Fruit fly (Drosophila melanogaster): ENCODE measurements around the gene CG12576.

Gene CG12576

DNA sequence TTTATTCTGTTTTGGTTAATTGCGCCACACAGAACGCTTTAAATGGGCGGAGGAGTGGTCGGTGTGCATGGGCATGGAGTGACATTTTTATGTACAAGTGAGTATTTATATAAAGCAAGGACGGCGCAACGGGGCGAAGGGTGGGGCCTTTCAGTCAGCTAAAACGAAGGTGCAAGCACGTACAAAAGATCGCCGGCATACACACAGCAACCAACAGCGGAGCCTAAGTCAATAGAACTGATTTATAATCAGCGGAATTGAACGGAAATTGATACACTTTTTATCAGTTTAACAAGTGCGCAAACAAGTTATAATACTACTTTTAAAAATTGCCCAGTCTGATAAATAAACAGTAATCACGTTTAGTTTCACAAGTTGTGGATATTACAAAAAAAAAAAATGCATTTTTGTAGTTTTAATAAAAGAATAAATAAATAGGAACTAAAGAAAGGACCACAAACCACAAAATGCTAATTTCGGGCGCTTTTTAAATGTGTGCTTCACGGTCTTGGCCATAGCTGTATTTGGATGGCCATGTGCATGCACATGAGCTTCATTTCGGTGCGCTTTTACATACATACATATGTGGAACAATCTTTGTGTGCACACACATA is 2.8 kb downstream of the CG12576 start (continued):
- TF ChIP-seq GATAe (GFP tag; conservative IDR thresholded peaks at IDR 0.05) = no peak
- TF ChIP-seq ash1 (GFP tag; optimal IDR thresholded peaks at IDR 0.05) = no peak
- no peak for TF ChIP-seq CG8924 (tag; optimal IDR thresholded peaks at IDR 0.05)
- TF ChIP-seq D19A (tag; optimal IDR thresholded peaks at IDR 0.05) = peak; percentile 2
- TF ChIP-seq bowl (GFP tag; IDR thresholded peaks at IDR 0.05) = no peak
- no peak for TF ChIP-seq Hr3 (GFP tag; optimal IDR thresholded peaks at IDR 0.05)
- TF ChIP-seq mam (GFP tag; optimal IDR thresholded peaks at IDR 0.05) = no peak
- no peak for TF ChIP-seq Atf-2 (GFP tag; optimal IDR thresholded peaks at IDR 0.05)
- no peak for TF ChIP-seq CG10274 (GFP tag; optimal IDR thresholded peaks at IDR 0.05)
- TF ChIP-seq Dfd (GFP tag; optimal IDR thresholded peaks at IDR 0.05) = no peak
- no peak for TF ChIP-seq schlank (tag; optimal IDR thresholded peaks at IDR 0.05)
- TF ChIP-seq Hmx (GFP tag; optimal IDR thresholded peaks at IDR 0.05) = no peak
- TF ChIP-seq E2f1 (GFP tag; IDR thresholded peaks at IDR 0.05) = no peak
- no peak for TF ChIP-seq CG14710 (tag; optimal IDR thresholded peaks at IDR 0.05)
- TF ChIP-seq CG10979 (tag; optimal IDR thresholded peaks at IDR 0.05) = peak; percentile 3
- no peak for TF ChIP-seq vfl (GFP tag; optimal IDR thresholded peaks at IDR 0.05)
- no peak for TF ChIP-seq CG9817 (tag; optimal IDR thresholded peaks at IDR 0.05)
- no peak for TF ChIP-seq C15 (GFP tag; IDR thresholded peaks at IDR 0.05)
- TF ChIP-seq CG12071 (GFP tag; optimal IDR thresholded peaks at IDR 0.05) = no peak
- TF ChIP-seq CG6689 (GFP tag; IDR thresholded peaks at IDR 0.05) = 0 out of 2 replicates have a peak, but pooled peaks have one; percentile 19
- TF ChIP-seq maf-S (GFP tag; optimal IDR thresholded peaks at IDR 0.05) = no peak
- TF ChIP-seq Adf1 (GFP tag; IDR thresholded peaks at IDR 0.05) = no peak
- TF ChIP-seq CG4282 (GFP tag; optimal IDR thresholded peaks at IDR 0.05) = no peak
- TF ChIP-seq otp (GFP tag; IDR thresholded peaks at IDR 0.05) = no peak
- no peak for TF ChIP-seq Jarid2 (GFP tag; optimal IDR thresholded peaks at IDR 0.05)
- TF ChIP-seq pzg (GFP tag; optimal IDR thresholded peaks at IDR 0.05) = no peak
- TF ChIP-seq klu (GFP tag; IDR thresholded peaks at IDR 0.05) = no peak
- TF ChIP-seq Side (GFP tag; optimal IDR thresholded peaks at IDR 0.05) = no peak
- no peak for TF ChIP-seq CG7556 (GFP tag; optimal IDR thresholded peaks at IDR 0.05)
- no peak for TF ChIP-seq abd-A (tag; optimal IDR thresholded peaks at IDR 0.05)
- no peak for TF ChIP-seq CG12391 (tag; optimal IDR thresholded peaks at IDR 0.05)
- TF ChIP-seq zfh2 (GFP tag; optimal IDR thresholded peaks at IDR 0.05) = no peak
- TF ChIP-seq YL-1 (GFP tag; optimal IDR thresholded peaks at IDR 0.05) = no peak
- no peak for TF ChIP-seq CG7271 (tag; optimal IDR thresholded peaks at IDR 0.05)
- TF ChIP-seq Doc3 (GFP tag; IDR thresholded peaks at IDR 0.05; ENCODE audit: partially characterized antibody) = no peak
- no peak for TF ChIP-seq CG14860 (GFP tag; IDR thresholded peaks at IDR 0.05; ENCODE audit: partially characterized antibody)
- no peak for TF ChIP-seq CG9932 (GFP tag; IDR thresholded peaks at IDR 0.05)
- no peak for TF ChIP-seq sisA (GFP tag; IDR thresholded peaks at IDR 0.05)
- TF ChIP-seq CG6813 (GFP tag; optimal IDR thresholded peaks at IDR 0.05) = no peak
- TF ChIP-seq CG1647 (GFP tag; optimal IDR thresholded peaks at IDR 0.05) = no peak
- TF ChIP-seq cato (GFP tag; optimal IDR thresholded peaks at IDR 0.05; ENCODE audit: borderline replicate concordance) = no peak
- no peak for TF ChIP-seq ara (GFP tag; IDR thresholded peaks at IDR 0.05)
- TF ChIP-seq CHES-1-like (GFP tag; optimal IDR thresholded peaks at IDR 0.05) = no peak
- TF ChIP-seq org-1 (GFP tag; optimal IDR thresholded peaks at IDR 0.05) = no peak
- no peak for TF ChIP-seq Bteb2 (GFP tag; optimal IDR thresholded peaks at IDR 0.05)
- TF ChIP-seq fru (optimal IDR thresholded peaks at IDR 0.05) = no peak
- no peak for TF ChIP-seq CG4730 (GFP tag; IDR thresholded peaks at IDR 0.05)
- TF ChIP-seq ci (GFP tag; IDR thresholded peaks at IDR 0.05) = 0 out of 3 replicates have a peak, but pooled peaks have one; percentile 6
- TF ChIP-seq CG6854 (GFP tag; optimal IDR thresholded peaks at IDR 0.05) = no peak
- no peak for TF ChIP-seq Xrp1 (GFP tag; IDR thresholded peaks at IDR 0.05)
- peak; percentile 2 for TF ChIP-seq CG1233 (GFP tag; optimal IDR thresholded peaks at IDR 0.05)
- TF ChIP-seq CG15601 (tag; optimal IDR thresholded peaks at IDR 0.05) = peak; percentile 41

Data from whole organism, embryonic.